Worm (Caenorhabditis elegans) whole organism, L2 larva: ENCODE data around the gene grsp-4.

Experiments
- C34F6.9 ChIP-seq: fragments of 150-350 bp; optimal IDR thresholded peaks from 2 replicates; lab custom pipeline; 2014; ENCODE audit warnings: missing biosample characterization, missing genetic modification characterization
- F13H6.1 ChIP-seq: sonication (generic microtip); optimal IDR thresholded peaks from 2 replicates; lab custom pipeline; 2016; ENCODE audit warnings: missing genetic modification characterization, missing compliant biosample characterization
- R02D3.7 ChIP-seq: fragments of 150-350 bp; optimal IDR thresholded peaks from 2 replicates; lab custom pipeline; 2014; ENCODE audit warnings: missing biosample characterization, missing genetic modification characterization
- Y55F3AM.14 ChIP-seq: fragments of 200-800 bp; sonication (Bioruptor generic); optimal IDR thresholded peaks from 2 replicates; lab custom pipeline; 2018; ENCODE audit warnings: mild to moderate bottlenecking, missing genetic modification characterization, missing compliant biosample characterization
- ZK546.5 ChIP-seq: sonication (generic microtip); optimal IDR thresholded peaks from 2 replicates; lab custom pipeline; 2017; ENCODE audit warnings: missing biosample characterization, missing genetic modification characterization
- alr-1 ChIP-seq: fragments of 150-350 bp; optimal IDR thresholded peaks from 2 replicates; lab custom pipeline; 2014; ENCODE audit warnings: missing biosample characterization, missing genetic modification characterization
- aly-2 ChIP-seq: fragments of 150-350 bp; optimal IDR thresholded peaks from 2 replicates; lab custom pipeline; 2014; ENCODE audit warnings: missing biosample characterization, missing genetic modification characterization
- ama-1 ChIP-seq: fragments of 150-350 bp; optimal IDR thresholded peaks from 2 replicates; lab custom pipeline; 2018; ENCODE audit warnings: inconsistent platforms
- blmp-1 ChIP-seq: sonication (generic microtip); optimal IDR thresholded peaks from 2 replicates; lab custom pipeline; 2017; ENCODE audit warnings: missing genetic modification characterization, mild to moderate bottlenecking, missing compliant biosample characterization, antibody characterized with exemption, moderate library complexity; ENCODE audit not compliant: insufficient read depth
- ceh-16 ChIP-seq: fragments of 150-350 bp; optimal IDR thresholded peaks from 2 replicates; lab custom pipeline; 2014; ENCODE audit warnings: missing biosample characterization, missing genetic modification characterization
- ceh-82 ChIP-seq: fragments of 150-350 bp; optimal IDR thresholded peaks from 2 replicates; lab custom pipeline; 2014; ENCODE audit warnings: missing biosample characterization, missing genetic modification characterization
- crh-2 ChIP-seq: sonication (generic microtip); optimal IDR thresholded peaks from 2 replicates; lab custom pipeline; 2017; ENCODE audit warnings: missing biosample characterization, missing genetic modification characterization
- dmd-4 ChIP-seq: sonication (generic microtip); optimal IDR thresholded peaks from 2 replicates; lab custom pipeline; 2017; ENCODE audit warnings: missing biosample characterization, missing genetic modification characterization
- egl-27 ChIP-seq: sonication (generic microtip); optimal IDR thresholded peaks from 3 replicates; lab custom pipeline; 2017; ENCODE audit warnings: missing biosample characterization, missing genetic modification reagents, missing genetic modification characterization
- elt-1 ChIP-seq: fragments of 150-350 bp; optimal IDR thresholded peaks from 2 replicates; lab custom pipeline; 2014; ENCODE audit warnings: missing biosample characterization, missing genetic modification characterization
- gmeb-1 ChIP-seq: fragments of 150-350 bp; optimal IDR thresholded peaks from 2 replicates; lab custom pipeline; 2014; ENCODE audit warnings: missing biosample characterization, missing genetic modification characterization
- lin-11 ChIP-seq: fragments of 150-350 bp; sonication (generic microtip); optimal IDR thresholded peaks from 2 replicates; lab custom pipeline; 2014; ENCODE audit warnings: missing biosample characterization, missing genetic modification characterization, inconsistent platforms, mixed read lengths
- lin-13 ChIP-seq: fragments of 150-350 bp; optimal IDR thresholded peaks from 2 replicates; lab custom pipeline; 2014; ENCODE audit warnings: missing biosample characterization, missing genetic modification reagents, missing genetic modification characterization
- lin-39 ChIP-seq: fragments of 150-350 bp; optimal IDR thresholded peaks from 2 replicates; lab custom pipeline; 2014; ENCODE audit warnings: missing biosample characterization, missing genetic modification reagents, missing genetic modification characterization
- lsy-2 ChIP-seq, 2 experiments: fragments of 150-350 bp in 1 of 2; sonication (generic microtip) in 1 of 2; optimal IDR thresholded peaks; 2 replicates each; lab custom pipeline; 2014 to 2017; ENCODE audit warnings: missing biosample characterization in 2 of 2, missing genetic modification characterization in 2 of 2
- mab-5 ChIP-seq: fragments of 150-350 bp; optimal IDR thresholded peaks from 2 replicates; lab custom pipeline; 2014; ENCODE audit warnings: missing biosample characterization, missing genetic modification characterization
- mbf-1 ChIP-seq: sonication (generic microtip); optimal IDR thresholded peaks from 2 replicates; lab custom pipeline; 2017; ENCODE audit warnings: missing biosample characterization, missing genetic modification characterization
- mdl-1 ChIP-seq, 2 experiments: fragments of 150-350 bp in 1 of 2; sonication (generic microtip) in 1 of 2; optimal IDR thresholded peaks; 2 replicates each; lab custom pipeline; 2017; ENCODE audit warnings: missing biosample characterization in 2 of 2, missing genetic modification characterization in 2 of 2
- nhr-10 ChIP-seq: sonication (generic microtip); optimal IDR thresholded peaks from 2 replicates; lab custom pipeline; 2017; ENCODE audit warnings: missing biosample characterization, missing genetic modification characterization
- nhr-11 ChIP-seq: fragments of 150-350 bp; optimal IDR thresholded peaks from 2 replicates; lab custom pipeline; 2014; ENCODE audit warnings: missing biosample characterization, missing genetic modification characterization
- nhr-12 ChIP-seq: fragments of 150-350 bp; optimal IDR thresholded peaks from 2 replicates; lab custom pipeline; 2014; ENCODE audit warnings: missing biosample characterization, missing genetic modification characterization
- nhr-21 ChIP-seq: fragments of 150-350 bp; optimal IDR thresholded peaks from 2 replicates; lab custom pipeline; 2014; ENCODE audit warnings: missing biosample characterization, missing genetic modification characterization
- nhr-23 ChIP-seq: fragments of 150-350 bp; optimal IDR thresholded peaks from 2 replicates; lab custom pipeline; 2014; ENCODE audit warnings: missing biosample characterization, missing genetic modification reagents, missing genetic modification characterization
- nhr-237 ChIP-seq: fragments of 150-350 bp; optimal IDR thresholded peaks from 2 replicates; lab custom pipeline; 2014; ENCODE audit warnings: missing biosample characterization, missing genetic modification characterization
- nhr-77 ChIP-seq: fragments of 150-350 bp; optimal IDR thresholded peaks from 2 replicates; lab custom pipeline; 2014; ENCODE audit warnings: missing biosample characterization, missing genetic modification characterization
- peb-1 ChIP-seq: fragments of 150-350 bp; optimal IDR thresholded peaks from 2 replicates; lab custom pipeline; 2014; ENCODE audit warnings: missing biosample characterization, missing genetic modification characterization
- sem-4 ChIP-seq: fragments of 150-350 bp; optimal IDR thresholded peaks from 2 replicates; lab custom pipeline; 2014; ENCODE audit warnings: missing biosample characterization, missing genetic modification reagents, missing genetic modification characterization
- sma-3 ChIP-seq: sonication (generic microtip); optimal IDR thresholded peaks from 2 replicates; lab custom pipeline; 2016; ENCODE audit warnings: missing genetic modification reagents, missing genetic modification characterization, missing compliant biosample characterization
- sma-9 ChIP-seq, 2 experiments: fragments of 150-350 bp in 1 of 2; sonication (generic microtip) in 1 of 2; optimal IDR thresholded peaks; 2 replicates each; lab custom pipeline; 2014 to 2016; ENCODE audit warnings: missing genetic modification characterization in 2 of 2, mild to moderate bottlenecking in 1 of 2, missing biosample characterization in 1 of 2, missing compliant biosample characterization in 1 of 2, missing genetic modification reagents in 1 of 2, moderate library complexity in 1 of 2
- unc-55 ChIP-seq: fragments of 150-350 bp; sonication (generic microtip); optimal IDR thresholded peaks from 3 replicates; lab custom pipeline; 2014; ENCODE audit warnings: missing biosample characterization, missing genetic modification reagents, missing genetic modification characterization
- zag-1 ChIP-seq: fragments of 150-350 bp; optimal IDR thresholded peaks from 2 replicates; lab custom pipeline; 2014; ENCODE audit warnings: missing biosample characterization, missing genetic modification characterization
- ztf-1 ChIP-seq: fragments of 200-800 bp; sonication (Bioruptor generic); conservative IDR thresholded peaks from 2 replicates; pipeline ENCODE4 v1.3.6; 2022; ENCODE audit warnings: missing genetic modification characterization, missing compliant biosample characterization
- ztf-11 ChIP-seq: sonication (generic microtip); optimal IDR thresholded peaks from 2 replicates; lab custom pipeline; 2017; ENCODE audit warnings: missing biosample characterization, missing genetic modification characterization
- ztf-4 ChIP-seq: fragments of 150-350 bp; optimal IDR thresholded peaks from 2 replicates; lab custom pipeline; 2014; ENCODE audit warnings: missing biosample characterization, missing genetic modification characterization

Gene grsp-4

DNA sequence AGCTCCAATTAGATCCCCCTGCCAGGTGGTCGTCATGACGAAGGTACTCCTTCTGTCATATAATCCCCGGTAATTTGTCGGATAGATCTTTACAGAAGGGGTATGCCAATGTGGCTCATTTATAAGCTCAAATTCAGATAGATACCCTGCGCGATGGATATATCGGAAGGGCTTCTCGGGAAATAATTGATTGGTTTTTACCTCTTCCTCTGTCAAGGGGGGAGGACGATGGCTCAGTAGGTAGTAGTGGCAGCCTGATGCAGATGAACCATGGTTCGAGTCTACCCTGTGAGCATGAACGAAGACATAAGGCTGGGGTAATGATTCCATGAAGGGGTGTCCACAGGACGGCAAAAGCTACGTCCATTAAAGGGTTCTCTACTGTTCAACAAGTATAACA is 22.4 kb downstream of the grsp-4 start:
- TF ChIP-seq sma-3 (GFP tag; lab: Kevin White, UChicago) (no peak), zag-1 (no peak), nhr-11 (tag; lab: Kevin White, UChicago) (no peak), blmp-1 (tag; lab: Kevin White, UChicago) (no peak)

- TF ChIP-seq crh-2 = no peak
- TF ChIP-seq nhr-77 = no peak
- no peak for TF ChIP-seq ceh-16 (tag; lab: Kevin White, UChicago)
- no peak for TF ChIP-seq dmd-4 (tag; lab: Kevin White, UChicago)
- no peak for TF ChIP-seq sem-4 (tag; lab: Kevin White, UChicago)
- TF ChIP-seq egl-27 (tag; lab: Kevin White, UChicago) = no peak
- no peak for TF ChIP-seq lin-39 (tag; lab: Kevin White, UChicago)
- no peak for TF ChIP-seq R02D3.7
- no peak for TF ChIP-seq ztf-1
- TF ChIP-seq nhr-11 (tag; lab: Kevin White, UChicago) = no peak
- no peak for TF ChIP-seq alr-1 (tag; lab: Kevin White, UChicago)
- TF ChIP-seq ZK546.5 (tag; lab: Kevin White, UChicago) = no peak
- TF ChIP-seq peb-1 (tag; lab: Kevin White, UChicago) = no peak
- TF ChIP-seq aly-2 (tag; lab: Kevin White, UChicago) = no peak
- TF ChIP-seq F13H6.1 = no peak
- TF ChIP-seq ama-1 (lab: Kevin White, UChicago) = no peak
- no peak for TF ChIP-seq nhr-237 (tag; lab: Kevin White, UChicago)
- no peak for TF ChIP-seq nhr-21 (tag; lab: Kevin White, UChicago)
- no peak for TF ChIP-seq ztf-11
- TF ChIP-seq unc-55 = no peak
These were observed 25.2 kb downstream of the grsp-4 start for ce11 chrV:7649963-7650362.

DNA sequence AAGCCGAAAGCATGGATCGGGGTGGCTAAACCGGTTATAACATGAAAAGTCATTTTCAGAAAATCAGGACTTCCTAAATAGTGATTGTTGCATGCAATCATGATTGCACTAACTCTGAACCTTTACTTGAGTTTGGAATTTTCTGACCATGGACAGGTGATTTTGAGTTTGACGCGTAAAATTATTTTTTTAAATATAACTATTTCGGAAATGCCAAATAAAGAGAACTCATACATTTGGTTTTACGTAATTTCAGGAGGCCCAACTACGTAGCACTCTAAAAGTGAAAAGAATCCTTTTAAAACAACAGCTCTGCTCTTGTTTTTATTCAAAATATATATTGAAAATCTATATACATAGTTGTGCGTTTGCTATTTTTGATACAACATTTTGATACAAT is 27.0 kb downstream of the grsp-4 start, which contains the start of gene srh-234:
TSS of gene srh-234 (minus strand) at position 101 of the 400 bp plus-strand sequence.
- TF ChIP-seq ZK546.5 (tag; lab: Kevin White, UChicago) = no peak
- TF ChIP-seq mbf-1 (tag; lab: Kevin White, UChicago) = no peak
- TF ChIP-seq nhr-10 (tag; lab: Kevin White, UChicago) = no peak
- TF ChIP-seq egl-27 (tag; lab: Kevin White, UChicago) = no peak
- no peak for TF ChIP-seq nhr-12 (tag; lab: Kevin White, UChicago)
- no peak for TF ChIP-seq ztf-11
- TF ChIP-seq ceh-82 (tag; lab: Kevin White, UChicago) = no peak
- no peak for TF ChIP-seq nhr-21 (tag; lab: Kevin White, UChicago)
- TF ChIP-seq ztf-4 (tag; lab: Kevin White, UChicago) = no peak
- TF ChIP-seq lsy-2 (tag; optimal IDR thresholded peaks at IDR 0.05; lab: Kevin White, UChicago) = no peak
- TF ChIP-seq peb-1 (tag; lab: Kevin White, UChicago) = no peak
- TF ChIP-seq aly-2 (tag; lab: Kevin White, UChicago) = no peak
- no peak for TF ChIP-seq mab-5
- no peak for TF ChIP-seq Y55F3AM.14 (GFP tag; lab: Kevin White, UChicago)

DNA sequence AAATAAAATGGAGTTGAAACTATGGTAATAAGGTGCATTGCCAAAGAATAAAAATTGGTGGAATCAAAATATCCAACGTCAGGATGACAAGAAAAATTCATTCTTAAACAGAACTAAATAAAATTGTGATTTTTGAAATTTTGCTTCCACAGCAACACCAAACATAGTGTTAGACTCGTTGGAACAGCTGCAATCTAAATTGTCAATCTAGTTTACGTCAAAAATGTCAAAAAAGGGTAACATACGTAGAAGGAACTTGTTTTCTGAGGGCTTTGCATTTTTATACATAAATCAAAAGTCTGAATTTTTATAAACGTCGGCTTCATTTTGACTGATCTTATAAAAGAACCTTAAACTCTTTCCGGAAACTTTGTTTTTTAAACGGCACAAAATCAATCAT is 28.8 kb downstream of the grsp-4 start, which contains the start of gene srh-200:
TSS of gene srh-200 (minus strand) at position 101 of the 400 bp plus-strand sequence.
- TF ChIP-seq sma-9 (GFP tag; optimal IDR thresholded peaks at IDR 0.05; lab: Kevin White, UChicago) = no peak
- no peak for TF ChIP-seq sma-9 (tag; optimal IDR thresholded peaks at IDR 0.05; lab: Kevin White, UChicago)
- TF ChIP-seq, all 48 proteins: peak for 0

- TF ChIP-seq ztf-11 (no peak), lin-11 (tag; lab: Kevin White, UChicago) (no peak), aly-2 (tag; lab: Kevin White, UChicago) (no peak), ztf-4 (tag; lab: Kevin White, UChicago) (no peak)
These were observed 43.2 kb downstream of the grsp-4 start, which contains the start of gene C12D5.5 for ce11 chrV:7667940-7668339. C12D5.5 (plus strand) TSS chrV:7668240.

- TF ChIP-seq peb-1 (tag; lab: Kevin White, UChicago) (no peak), nhr-12 (tag; lab: Kevin White, UChicago) (no peak), lin-13 (GFP tag; lab: Kevin White, UChicago) (no peak), F13H6.1 (no peak), elt-1 (no peak), R02D3.7 (no peak), egl-27 (tag; lab: Kevin White, UChicago) (no peak), Y55F3AM.14 (GFP tag; lab: Kevin White, UChicago) (no peak), lin-39 (tag; lab: Kevin White, UChicago) (no peak), ama-1 (lab: Kevin White, UChicago) (no peak), gmeb-1 (no peak), nhr-23 (tag; lab: Kevin White, UChicago) (no peak), C34F6.9 (tag; lab: Kevin White, UChicago) (no peak), mab-5 (no peak), mdl-1 (tag; optimal IDR thresholded peaks at IDR 0.05; lab: Kevin White, UChicago) (no peak), aly-2 (tag; lab: Kevin White, UChicago) (no peak)
- TF ChIP-seq, all 48 proteins: peak for 0
These were observed 47.5 kb downstream of the grsp-4 start, which contains the start of gene C12D5.4 for ce11 chrV:7672258-7672657. C12D5.4 (plus strand) TSS chrV:7672558.
